Fruit fly (Drosophila melanogaster) whole organism, prepupa: Measurements from ENCODE around the gene Taf9.

Experiments
- CG10631 ChIP-seq: fragments of 200-800 bp; sonication (Bioruptor generic); optimal IDR thresholded peaks from 2 replicates; lab custom pipeline; 2016; ENCODE audit warnings: missing biosample characterization, missing genetic modification characterization
- CG10669 ChIP-seq: fragments of 200-800 bp; sonication (Bioruptor generic); optimal IDR thresholded peaks from 3 replicates; lab custom pipeline; 2018; ENCODE audit warnings: missing biosample characterization, mild to moderate bottlenecking, missing genetic modification characterization, moderate library complexity
- CG11294 ChIP-seq: fragments of 200-800 bp; sonication (Bioruptor generic); IDR thresholded peaks from 2 replicates; pipeline ENCODE4 v1.3.6; 2022; ENCODE audit warnings: missing biosample characterization, missing genetic modification characterization
- CG11902 ChIP-seq: fragments of 200-800 bp; sonication (Bioruptor generic); optimal IDR thresholded peaks from 3 replicates; lab custom pipeline; 2016; ENCODE audit warnings: missing biosample characterization, missing genetic modification characterization
- CG15336 ChIP-seq: fragments of 200-800 bp; sonication (Bioruptor generic); IDR thresholded peaks from 2 replicates; pipeline ENCODE4 v1.3.6; 2022; ENCODE audit warnings: missing biosample characterization, missing genetic modification characterization
- CG1621 ChIP-seq: fragments of 200-800 bp; sonication (Bioruptor generic); optimal IDR thresholded peaks from 3 replicates; lab custom pipeline; 2018; ENCODE audit warnings: missing biosample characterization, mild to moderate bottlenecking, missing genetic modification characterization
- CG16779 ChIP-seq: fragments of 200-800 bp; sonication (Bioruptor generic); optimal IDR thresholded peaks from 3 replicates; lab custom pipeline; 2017; ENCODE audit warnings: missing biosample characterization, mild to moderate bottlenecking, missing genetic modification characterization
- CG3032 ChIP-seq: fragments of 200-800 bp; optimal IDR thresholded peaks from 2 replicates; lab custom pipeline; 2019; ENCODE audit warnings: missing biosample characterization, mild to moderate bottlenecking, missing genetic modification characterization, moderate library complexity
- CG31627 ChIP-seq: fragments of 200-800 bp; sonication (Bioruptor generic); optimal IDR thresholded peaks from 3 replicates; lab custom pipeline; 2016; ENCODE audit warnings: missing biosample characterization, missing genetic modification characterization
- CG34406 ChIP-seq: fragments of 200-800 bp; sonication (Bioruptor generic); optimal IDR thresholded peaks from 3 replicates; lab custom pipeline; 2016; ENCODE audit warnings: missing biosample characterization, missing genetic modification characterization
- CG3919 ChIP-seq: fragments of 200-800 bp; sonication (Bioruptor generic); optimal IDR thresholded peaks from 3 replicates; lab custom pipeline; 2016; ENCODE audit warnings: missing biosample characterization, missing genetic modification characterization
- CG4318 ChIP-seq: fragments of 200-800 bp; sonication (Bioruptor generic); optimal IDR thresholded peaks from 3 replicates; lab custom pipeline; 2017; ENCODE audit warnings: missing biosample characterization, mild to moderate bottlenecking, missing genetic modification characterization
- CG6163 ChIP-seq: fragments of 200-800 bp; sonication (Bioruptor generic); IDR thresholded peaks from 3 replicates; pipeline ENCODE4 v1.3.6; 2022; ENCODE audit warnings: missing biosample characterization, missing genetic modification characterization
- CG6276 ChIP-seq: fragments of 200-800 bp; sonication (Bioruptor generic); optimal IDR thresholded peaks from 2 replicates; lab custom pipeline; 2017; ENCODE audit warnings: missing biosample characterization, mild to moderate bottlenecking, missing genetic modification characterization
- CG6792 ChIP-seq: fragments of 200-800 bp; sonication (Bioruptor generic); optimal IDR thresholded peaks from 3 replicates; lab custom pipeline; 2016; ENCODE audit warnings: missing biosample characterization, missing genetic modification characterization
- CG6808 ChIP-seq: fragments of 200-800 bp; sonication (Bioruptor generic); optimal IDR thresholded peaks from 3 replicates; lab custom pipeline; 2017; ENCODE audit warnings: missing biosample characterization, missing genetic modification characterization, mild to moderate bottlenecking, moderate library complexity, missing genetic modification reagents
- CG6854 ChIP-seq: fragments of 200-800 bp; sonication (Bioruptor generic); optimal IDR thresholded peaks from 2 replicates; lab custom pipeline; 2017; ENCODE audit warnings: missing biosample characterization, mild to moderate bottlenecking, missing genetic modification characterization
- CG7368 ChIP-seq: fragments of 200-800 bp; sonication (Bioruptor generic); optimal IDR thresholded peaks from 3 replicates; lab custom pipeline; 2016; ENCODE audit warnings: missing biosample characterization, missing genetic modification characterization
- CG8119 ChIP-seq: fragments of 200-800 bp; sonication (Bioruptor generic); IDR thresholded peaks from 3 replicates; pipeline ENCODE4 v1.3.6; 2022; ENCODE audit warnings: missing biosample characterization, missing genetic modification characterization
- CG8319 ChIP-seq: fragments of 200-800 bp; sonication (Bioruptor generic); optimal IDR thresholded peaks from 3 replicates; lab custom pipeline; 2016; ENCODE audit warnings: missing biosample characterization, missing genetic modification characterization
- CG8632 ChIP-seq: fragments of 200-800 bp; sonication (Bioruptor generic); optimal IDR thresholded peaks from 3 replicates; lab custom pipeline; 2016; ENCODE audit warnings: missing biosample characterization, missing genetic modification characterization
- CG9139 ChIP-seq: fragments of 200-800 bp; sonication (Bioruptor generic); optimal IDR thresholded peaks from 3 replicates; lab custom pipeline; 2017; ENCODE audit warnings: missing biosample characterization, mild to moderate bottlenecking, missing genetic modification characterization
- Eip75B ChIP-seq: fragments of 200-800 bp; sonication (Bioruptor generic); optimal IDR thresholded peaks from 3 replicates; lab custom pipeline; 2016; ENCODE audit warnings: missing biosample characterization, missing genetic modification characterization
- Eip78C ChIP-seq: fragments of 200-800 bp; sonication (Bioruptor generic); peaks from one replicate; lab custom pipeline; 2016; ENCODE audit warnings: missing biosample characterization, missing genetic modification characterization
- Eip93F ChIP-seq: fragments of 200-800 bp; sonication (Bioruptor generic); optimal IDR thresholded peaks from 2 replicates; lab custom pipeline; 2016; ENCODE audit warnings: missing biosample characterization, mild to moderate bottlenecking, missing genetic modification characterization
- Ets96B ChIP-seq: fragments of 200-800 bp; optimal IDR thresholded peaks from 2 replicates; lab custom pipeline; 2019; ENCODE audit warnings: missing biosample characterization, mild to moderate bottlenecking, missing genetic modification characterization, moderate library complexity
- Gug ChIP-seq: fragments of 200-800 bp; sonication (Bioruptor generic); IDR thresholded peaks from 2 replicates; pipeline ENCODE4 v1.3.6; 2022; ENCODE audit warnings: missing biosample characterization, missing genetic modification characterization
- Hr38 ChIP-seq: sonication (Bioruptor generic); optimal IDR thresholded peaks from 2 replicates; lab custom pipeline; 2016; ENCODE audit warnings: missing biosample characterization, missing genetic modification characterization
- Hr39 ChIP-seq: fragments of 200-800 bp; sonication (Bioruptor generic); optimal IDR thresholded peaks from 2 replicates; lab custom pipeline; 2016; ENCODE audit warnings: missing biosample characterization, missing genetic modification characterization
- Lpt ChIP-seq: fragments of 200-800 bp; sonication (Bioruptor generic); optimal IDR thresholded peaks from 3 replicates; lab custom pipeline; 2016; ENCODE audit warnings: missing biosample characterization, missing genetic modification characterization
- Met ChIP-seq: fragments of 200-800 bp; sonication (Bioruptor generic); optimal IDR thresholded peaks from 3 replicates; lab custom pipeline; 2016; ENCODE audit warnings: missing biosample characterization, missing genetic modification characterization
- OdsH ChIP-seq: fragments of 200-800 bp; sonication (Bioruptor generic); optimal IDR thresholded peaks from 3 replicates; lab custom pipeline; 2016; ENCODE audit warnings: missing biosample characterization, missing genetic modification characterization
- Sox102F ChIP-seq: fragments of 200-800 bp; sonication (Bioruptor generic); optimal IDR thresholded peaks from 2 replicates; lab custom pipeline; 2016; ENCODE audit warnings: missing biosample characterization, mild to moderate bottlenecking, missing genetic modification characterization
- Sox15 ChIP-seq: fragments of 200-800 bp; sonication (Bioruptor generic); optimal IDR thresholded peaks from 3 replicates; lab custom pipeline; 2016; ENCODE audit warnings: missing biosample characterization, missing genetic modification characterization
- achi ChIP-seq: fragments of 200-800 bp; sonication (Bioruptor generic); optimal IDR thresholded peaks from 3 replicates; lab custom pipeline; 2016; ENCODE audit warnings: missing biosample characterization, missing genetic modification characterization
- acj6 ChIP-seq: fragments of 200-800 bp; sonication (Bioruptor generic); optimal IDR thresholded peaks from 3 replicates; lab custom pipeline; 2016; ENCODE audit warnings: missing biosample characterization, missing genetic modification characterization
- cyc ChIP-seq: fragments of 200-800 bp; sonication (Bioruptor generic); optimal IDR thresholded peaks from 3 replicates; lab custom pipeline; 2016; ENCODE audit warnings: missing biosample characterization, missing genetic modification characterization
- dac ChIP-seq: fragments of 200-800 bp; sonication (Bioruptor generic); optimal IDR thresholded peaks from 2 replicates; lab custom pipeline; 2017; ENCODE audit warnings: missing biosample characterization, mild to moderate bottlenecking, missing genetic modification characterization
- dsx ChIP-seq: fragments of 200-800 bp; optimal IDR thresholded peaks from 3 replicates; lab custom pipeline; 2019; ENCODE audit warnings: missing biosample characterization, mild to moderate bottlenecking, missing genetic modification characterization, moderate library complexity; ENCODE audit not compliant: poor library complexity, severe bottlenecking
- eg ChIP-seq: fragments of 200-800 bp; sonication (Bioruptor generic); IDR thresholded peaks from 3 replicates; pipeline ENCODE4 v1.3.6; 2022; ENCODE audit warnings: missing biosample characterization, missing genetic modification characterization
- esn ChIP-seq: fragments of 200-800 bp; sonication (Bioruptor generic); optimal IDR thresholded peaks from 2 replicates; lab custom pipeline; 2016; ENCODE audit warnings: missing biosample characterization, mild to moderate bottlenecking, missing genetic modification characterization, moderate library complexity
- fd59A ChIP-seq: fragments of 200-800 bp; sonication (Bioruptor generic); optimal IDR thresholded peaks from 2 replicates; lab custom pipeline; 2017; ENCODE audit warnings: missing biosample characterization, mild to moderate bottlenecking, missing genetic modification characterization, missing genetic modification reagents
- fkh ChIP-seq: fragments of 200-800 bp; sonication (Bioruptor generic); optimal IDR thresholded peaks from 3 replicates; lab custom pipeline; 2017; ENCODE audit warnings: missing biosample characterization, mild to moderate bottlenecking, missing genetic modification characterization, moderate library complexity
- lz ChIP-seq: fragments of 200-800 bp; sonication (Bioruptor generic); optimal IDR thresholded peaks from 3 replicates; lab custom pipeline; 2016; ENCODE audit warnings: missing biosample characterization, missing genetic modification characterization
- net ChIP-seq: fragments of 200-800 bp; sonication (Bioruptor generic); optimal IDR thresholded peaks from 3 replicates; lab custom pipeline; 2016; ENCODE audit warnings: missing biosample characterization, missing genetic modification characterization
- pdm3 ChIP-seq: fragments of 200-800 bp; sonication (Bioruptor generic); optimal IDR thresholded peaks from 3 replicates; lab custom pipeline; 2016; ENCODE audit warnings: missing biosample characterization, missing genetic modification characterization
- spab ChIP-seq: fragments of 200-800 bp; sonication (Bioruptor generic); optimal IDR thresholded peaks from 2 replicates; lab custom pipeline; 2017; ENCODE audit warnings: missing biosample characterization, mild to moderate bottlenecking, missing genetic modification characterization, missing genetic modification reagents
- ss ChIP-seq, 2 experiments: fragments of 200-800 bp; sonication (Bioruptor generic); optimal IDR thresholded peaks; 2 replicates in 1 of 2; 3 replicates in 1 of 2; lab custom pipeline; 2017 to 2018; ENCODE audit warnings: mild to moderate bottlenecking in 2 of 2, missing biosample characterization in 2 of 2, missing genetic modification characterization in 2 of 2, moderate library complexity in 1 of 2
- svp ChIP-seq: fragments of 200-800 bp; sonication (Bioruptor generic); peaks from one replicate; lab custom pipeline; 2016; ENCODE audit warnings: missing biosample characterization, missing genetic modification characterization
- topi ChIP-seq: fragments of 200-800 bp; sonication (Bioruptor generic); optimal IDR thresholded peaks from 3 replicates; lab custom pipeline; 2016; ENCODE audit warnings: missing biosample characterization, missing genetic modification characterization

Gene Taf9

DNA sequence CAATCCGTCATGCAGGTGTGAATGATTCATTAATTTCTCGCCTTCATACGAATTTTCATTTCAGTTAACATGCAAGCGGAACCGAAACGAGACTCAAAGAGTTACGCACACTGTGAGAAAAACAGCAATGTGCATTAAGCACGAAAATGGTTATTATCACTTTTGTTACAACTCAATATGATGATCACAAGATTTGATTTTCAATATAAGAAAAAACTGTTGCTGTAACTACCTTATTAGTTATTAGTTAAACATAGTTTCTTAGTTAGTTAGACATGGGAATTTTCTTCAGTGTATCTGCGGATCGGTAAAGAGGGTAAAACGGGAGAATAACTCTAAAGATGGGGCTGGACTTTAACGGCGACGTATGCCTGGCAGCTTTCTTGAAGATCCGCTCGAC, 27.2 kb upstream of the Taf9 start (continued):
- TF ChIP-seq CG16779 = no peak
- peak; percentile 71 for TF ChIP-seq Sox102F
- TF ChIP-seq CG11902 (GFP tag; lab: Kevin White, UChicago) = no peak
- no peak for TF ChIP-seq fkh (GFP tag; lab: Kevin White, UChicago)
- TF ChIP-seq Eip93F (GFP tag; lab: Kevin White, UChicago) = no peak
- peak; percentile 57 for TF ChIP-seq Ets96B (tag; lab: Kevin White, UChicago)
- no peak for TF ChIP-seq CG8119
- peak; percentile 54 for TF ChIP-seq cyc (GFP tag; lab: Kevin White, UChicago)
- peak; percentile 74 for TF ChIP-seq esn
- peak; percentile 73 for TF ChIP-seq topi (GFP tag; lab: Kevin White, UChicago)
- TF ChIP-seq CG8319 (GFP tag; lab: Kevin White, UChicago) = no peak
- TF ChIP-seq CG15336 = no peak
- no peak for TF ChIP-seq CG7368 (GFP tag; lab: Kevin White, UChicago)
- TF ChIP-seq spab (GFP tag; lab: Kevin White, UChicago) = peak; percentile 11
- no peak for TF ChIP-seq CG4318
- no peak for TF ChIP-seq CG11294 (GFP tag; lab: Robert Waterston, UW)

- TF ChIP-seq lz (GFP tag; lab: Kevin White, UChicago) = peak; percentile 44
- no peak for TF ChIP-seq Gug (GFP tag; lab: Robert Waterston, UW)
- no peak for TF ChIP-seq dac
- TF ChIP-seq CG6163 (GFP tag; lab: Robert Waterston, UW) = no peak
- peak; percentile 39 for TF ChIP-seq Sox102F
- TF ChIP-seq OdsH (GFP tag; lab: Kevin White, UChicago) = peak; percentile 63
- peak; percentile 33 for TF ChIP-seq CG10669 (GFP tag; lab: Kevin White, UChicago)
- TF ChIP-seq dsx (GFP tag; lab: Kevin White, UChicago) = no peak
- no peak for TF ChIP-seq fkh (GFP tag; lab: Kevin White, UChicago)
- TF ChIP-seq CG3919 = peak; percentile 2
- no peak for TF ChIP-seq net (GFP tag; lab: Kevin White, UChicago)
- no peak for TF ChIP-seq Eip93F (GFP tag; lab: Kevin White, UChicago)
- TF ChIP-seq CG6792 (GFP tag; lab: Kevin White, UChicago) = peak; percentile 24
- TF ChIP-seq achi = peak; percentile 24
- TF ChIP-seq CG3032 (tag; lab: Kevin White, UChicago) = peak; percentile 55
- TF ChIP-seq Eip75B (GFP tag; lab: Kevin White, UChicago) = peak; percentile 42
- peak; percentile 58 for TF ChIP-seq Eip78C
- peak; percentile 10 for TF ChIP-seq acj6 (GFP tag; lab: Kevin White, UChicago)
- peak; percentile 84 for TF ChIP-seq svp (GFP tag; lab: Kevin White, UChicago)
- TF ChIP-seq fd59A (GFP tag; lab: Kevin White, UChicago) = peak; percentile 26
- no peak for TF ChIP-seq Hr38 (GFP tag; lab: Kevin White, UChicago)
- TF ChIP-seq CG34406 (GFP tag; lab: Kevin White, UChicago) = peak; percentile 13
- peak; percentile 63 for TF ChIP-seq Met (GFP tag; lab: Kevin White, UChicago)
- TF ChIP-seq CG6808 = peak; percentile 59
- TF ChIP-seq CG10631 (GFP tag; lab: Kevin White, UChicago) = peak; percentile 11
- TF ChIP-seq eg (GFP tag; lab: Robert Waterston, UW) = no peak
- TF ChIP-seq Hr39 (GFP tag; lab: Kevin White, UChicago) = peak; percentile 45
- no peak for TF ChIP-seq CG8319 (GFP tag; lab: Kevin White, UChicago)
- TF ChIP-seq Lpt (GFP tag; lab: Kevin White, UChicago) = no peak
- TF ChIP-seq spab (GFP tag; lab: Kevin White, UChicago) = no peak
- peak; percentile 21 for TF ChIP-seq Ets96B (tag; lab: Kevin White, UChicago)
- TF ChIP-seq CG8632 (GFP tag; lab: Kevin White, UChicago) = no peak
- no peak for TF ChIP-seq CG11294 (GFP tag; lab: Robert Waterston, UW)
- TF ChIP-seq CG9139 (GFP tag; lab: Kevin White, UChicago) = no peak
- no peak for TF ChIP-seq Sox15
- TF ChIP-seq CG15336 = no peak
- TF ChIP-seq CG6854 (GFP tag; lab: Kevin White, UChicago) = no peak
- no peak for TF ChIP-seq CG1621
- peak; percentile 30 for TF ChIP-seq CG31627 (GFP tag; lab: Kevin White, UChicago)
- peak; percentile 26 for TF ChIP-seq pdm3
- TF ChIP-seq CG6276 (GFP tag; lab: Kevin White, UChicago) = no peak
- TF ChIP-seq topi (GFP tag; lab: Kevin White, UChicago) = peak; percentile 51
- peak in 1 of 2 experiments; percentile 21 for TF ChIP-seq ss (GFP tag; optimal IDR thresholded peaks at IDR 0.05; lab: Kevin White, UChicago)
- no peak for TF ChIP-seq CG11902 (GFP tag; lab: Kevin White, UChicago)
These were observed 25.5 kb upstream of the Taf9 start for dm6 chrX:17816437-17816836.
